Worm (Caenorhabditis elegans) whole organism, L2 larva: ENCODE measurements around the gene clec-117.

Source experiments
- F13H6.1 ChIP-seq: sonication (generic microtip); optimal IDR thresholded peaks from 2 replicates; lab custom pipeline; 2016; ENCODE audit warnings: missing genetic modification characterization, missing compliant biosample characterization
- Y55F3AM.14 ChIP-seq: fragments of 200-800 bp; sonication (Bioruptor generic); optimal IDR thresholded peaks from 2 replicates; lab custom pipeline; 2018; ENCODE audit warnings: mild to moderate bottlenecking, missing genetic modification characterization, missing compliant biosample characterization
- ZK546.5 ChIP-seq: sonication (generic microtip); optimal IDR thresholded peaks from 2 replicates; lab custom pipeline; 2017; ENCODE audit warnings: missing biosample characterization, missing genetic modification characterization
- alr-1 ChIP-seq: fragments of 150-350 bp; optimal IDR thresholded peaks from 2 replicates; lab custom pipeline; 2014; ENCODE audit warnings: missing biosample characterization, missing genetic modification characterization
- aly-2 ChIP-seq: fragments of 150-350 bp; optimal IDR thresholded peaks from 2 replicates; lab custom pipeline; 2014; ENCODE audit warnings: missing biosample characterization, missing genetic modification characterization
- ama-1 ChIP-seq: fragments of 150-350 bp; optimal IDR thresholded peaks from 2 replicates; lab custom pipeline; 2018; ENCODE audit warnings: inconsistent platforms
- ceh-82 ChIP-seq: fragments of 150-350 bp; optimal IDR thresholded peaks from 2 replicates; lab custom pipeline; 2014; ENCODE audit warnings: missing biosample characterization, missing genetic modification characterization
- crh-2 ChIP-seq: sonication (generic microtip); optimal IDR thresholded peaks from 2 replicates; lab custom pipeline; 2017; ENCODE audit warnings: missing biosample characterization, missing genetic modification characterization
- dmd-4 ChIP-seq: sonication (generic microtip); optimal IDR thresholded peaks from 2 replicates; lab custom pipeline; 2017; ENCODE audit warnings: missing biosample characterization, missing genetic modification characterization
- egl-27 ChIP-seq: sonication (generic microtip); optimal IDR thresholded peaks from 3 replicates; lab custom pipeline; 2017; ENCODE audit warnings: missing biosample characterization, missing genetic modification reagents, missing genetic modification characterization
- elt-1 ChIP-seq: fragments of 150-350 bp; optimal IDR thresholded peaks from 2 replicates; lab custom pipeline; 2014; ENCODE audit warnings: missing biosample characterization, missing genetic modification characterization
- elt-3 ChIP-seq: sonication (generic microtip); optimal IDR thresholded peaks from 2 replicates; lab custom pipeline; 2017; ENCODE audit warnings: missing biosample characterization, missing genetic modification characterization
- fos-1 ChIP-seq: fragments of 150-350 bp; optimal IDR thresholded peaks from 2 replicates; lab custom pipeline; 2014; ENCODE audit warnings: missing biosample characterization, missing genetic modification characterization
- lin-13 ChIP-seq: fragments of 150-350 bp; optimal IDR thresholded peaks from 2 replicates; lab custom pipeline; 2014; ENCODE audit warnings: missing biosample characterization, missing genetic modification reagents, missing genetic modification characterization
- lin-39 ChIP-seq: fragments of 150-350 bp; optimal IDR thresholded peaks from 2 replicates; lab custom pipeline; 2014; ENCODE audit warnings: missing biosample characterization, missing genetic modification reagents, missing genetic modification characterization
- lsy-2 ChIP-seq, 2 experiments: fragments of 150-350 bp in 1 of 2; sonication (generic microtip) in 1 of 2; optimal IDR thresholded peaks; 2 replicates each; lab custom pipeline; 2014 to 2017; ENCODE audit warnings: missing biosample characterization in 2 of 2, missing genetic modification characterization in 2 of 2
- mab-5 ChIP-seq: fragments of 150-350 bp; optimal IDR thresholded peaks from 2 replicates; lab custom pipeline; 2014; ENCODE audit warnings: missing biosample characterization, missing genetic modification characterization
- nhr-10 ChIP-seq: sonication (generic microtip); optimal IDR thresholded peaks from 2 replicates; lab custom pipeline; 2017; ENCODE audit warnings: missing biosample characterization, missing genetic modification characterization
- nhr-11 ChIP-seq: fragments of 150-350 bp; optimal IDR thresholded peaks from 2 replicates; lab custom pipeline; 2014; ENCODE audit warnings: missing biosample characterization, missing genetic modification characterization
- nhr-12 ChIP-seq: fragments of 150-350 bp; optimal IDR thresholded peaks from 2 replicates; lab custom pipeline; 2014; ENCODE audit warnings: missing biosample characterization, missing genetic modification characterization
- nhr-129 ChIP-seq: fragments of 150-350 bp; optimal IDR thresholded peaks from 2 replicates; lab custom pipeline; 2014; ENCODE audit warnings: missing biosample characterization, missing genetic modification characterization
- nhr-21 ChIP-seq: fragments of 150-350 bp; optimal IDR thresholded peaks from 2 replicates; lab custom pipeline; 2014; ENCODE audit warnings: missing biosample characterization, missing genetic modification characterization
- nhr-25 ChIP-seq: fragments of 150-350 bp; sonication (generic microtip); optimal IDR thresholded peaks from 3 replicates; lab custom pipeline; 2014; ENCODE audit warnings: missing biosample characterization, missing genetic modification characterization
- nhr-6 ChIP-seq: fragments of 150-350 bp; optimal IDR thresholded peaks from 2 replicates; lab custom pipeline; 2014; ENCODE audit warnings: missing biosample characterization, missing genetic modification characterization
- nhr-77 ChIP-seq: fragments of 150-350 bp; optimal IDR thresholded peaks from 2 replicates; lab custom pipeline; 2014; ENCODE audit warnings: missing biosample characterization, missing genetic modification characterization
- peb-1 ChIP-seq: fragments of 150-350 bp; optimal IDR thresholded peaks from 2 replicates; lab custom pipeline; 2014; ENCODE audit warnings: missing biosample characterization, missing genetic modification characterization
- sem-4 ChIP-seq: fragments of 150-350 bp; optimal IDR thresholded peaks from 2 replicates; lab custom pipeline; 2014; ENCODE audit warnings: missing biosample characterization, missing genetic modification reagents, missing genetic modification characterization
- skn-1 ChIP-seq: sonication (generic microtip); optimal IDR thresholded peaks from 2 replicates; lab custom pipeline; 2017; ENCODE audit warnings: missing biosample characterization, missing genetic modification characterization
- sma-3 ChIP-seq: sonication (generic microtip); optimal IDR thresholded peaks from 2 replicates; lab custom pipeline; 2016; ENCODE audit warnings: missing genetic modification reagents, missing genetic modification characterization, missing compliant biosample characterization
- snpc-4 ChIP-seq: fragments of 150-350 bp; optimal IDR thresholded peaks from 2 replicates; lab custom pipeline; 2014; ENCODE audit warnings: missing biosample characterization, missing genetic modification characterization
- unc-39 ChIP-seq: fragments of 150-350 bp; optimal IDR thresholded peaks from 2 replicates; lab custom pipeline; 2014; ENCODE audit warnings: missing biosample characterization, missing genetic modification characterization
- unc-55 ChIP-seq: fragments of 150-350 bp; sonication (generic microtip); optimal IDR thresholded peaks from 3 replicates; lab custom pipeline; 2014; ENCODE audit warnings: missing biosample characterization, missing genetic modification reagents, missing genetic modification characterization
- unc-62 ChIP-seq: fragments of 150-350 bp; optimal IDR thresholded peaks from 2 replicates; lab custom pipeline; 2014; ENCODE audit warnings: missing biosample characterization, missing genetic modification reagents, missing genetic modification characterization
- zag-1 ChIP-seq: fragments of 150-350 bp; optimal IDR thresholded peaks from 2 replicates; lab custom pipeline; 2014; ENCODE audit warnings: missing biosample characterization, missing genetic modification characterization
- ztf-1 ChIP-seq: fragments of 200-800 bp; sonication (Bioruptor generic); conservative IDR thresholded peaks from 2 replicates; pipeline ENCODE4 v1.3.6; 2022; ENCODE audit warnings: missing genetic modification characterization, missing compliant biosample characterization
- ztf-11 ChIP-seq: sonication (generic microtip); optimal IDR thresholded peaks from 2 replicates; lab custom pipeline; 2017; ENCODE audit warnings: missing biosample characterization, missing genetic modification characterization

Gene clec-117

ce11 chrII:285627-286550 is 10.9 kb downstream of the clec-117 start, which contains the start of gene B0432.10 (continued):
- peak; percentile 58 for TF ChIP-seq nhr-129 (tag; lab: Kevin White, UChicago)
- no peak for TF ChIP-seq dmd-4
- TF ChIP-seq fos-1, result peak; percentile 47
- no peak for TF ChIP-seq ztf-1 (GFP tag; lab: Robert Waterston, UW)
- no peak for TF ChIP-seq Y55F3AM.14 (GFP tag; lab: Kevin White, UChicago)
- TF ChIP-seq ZK546.5 (tag; lab: Kevin White, UChicago), result no peak
- peak; percentile 87 for TF ChIP-seq lin-13 (GFP tag; lab: Kevin White, UChicago)
- peak; percentile 77 for TF ChIP-seq sem-4 (tag; lab: Kevin White, UChicago)
- no peak for TF ChIP-seq unc-39 (tag; lab: Kevin White, UChicago)
- TF ChIP-seq aly-2 (tag; lab: Kevin White, UChicago), result no peak
- peak; percentile 74 for TF ChIP-seq F13H6.1 (tag; lab: Kevin White, UChicago)
- peak; percentile 17 for TF ChIP-seq zag-1 (tag; lab: Kevin White, UChicago)

ce11 chrII:283594-283993 is 13.2 kb downstream of the clec-117 start, which contains the start of gene B0432.9:
Gene B0432.9 (minus strand): TSS chrII:283694.
- no peak for TF ChIP-seq crh-2
- no peak for TF ChIP-seq egl-27 (tag; lab: Kevin White, UChicago)
- no peak for TF ChIP-seq Y55F3AM.14 (GFP tag; lab: Kevin White, UChicago)
- TF ChIP-seq unc-55, result no peak
- TF ChIP-seq nhr-77, result no peak
- TF ChIP-seq lsy-2 (tag; optimal IDR thresholded peaks at IDR 0.05; lab: Kevin White, UChicago), result no peak
- TF ChIP-seq lin-13 (GFP tag; lab: Kevin White, UChicago), result no peak
- TF ChIP-seq ama-1, result no peak
- no peak for TF ChIP-seq ztf-11 (tag; lab: Kevin White, UChicago)
- TF ChIP-seq alr-1, result no peak
- no peak for TF ChIP-seq nhr-21 (tag; lab: Kevin White, UChicago)
- no peak for TF ChIP-seq zag-1 (tag; lab: Kevin White, UChicago)
- TF ChIP-seq unc-62 (GFP tag; lab: Kevin White, UChicago), result no peak
- no peak for TF ChIP-seq aly-2 (tag; lab: Kevin White, UChicago)
- no peak for TF ChIP-seq elt-3 (tag; lab: Kevin White, UChicago)
- no peak for TF ChIP-seq ceh-82
- no peak for TF ChIP-seq elt-1 (tag; lab: Kevin White, UChicago)
- no peak for TF ChIP-seq nhr-12 (tag; lab: Kevin White, UChicago)

- TF ChIP-seq nhr-11 (no peak), nhr-25 (tag; lab: Kevin White, UChicago) (no peak), F13H6.1 (tag; lab: Kevin White, UChicago) (no peak), fos-1 (no peak), egl-27 (tag; lab: Kevin White, UChicago) (no peak), unc-39 (tag; lab: Kevin White, UChicago) (no peak), lin-13 (GFP tag; lab: Kevin White, UChicago) (no peak), lin-39 (tag; lab: Kevin White, UChicago) (no peak), peb-1 (tag; lab: Kevin White, UChicago) (no peak), crh-2 (no peak), nhr-12 (tag; lab: Kevin White, UChicago) (no peak), mab-5 (tag; lab: Kevin White, UChicago) (no peak), dmd-4 (no peak), snpc-4 (tag; lab: Kevin White, UChicago) (no peak), nhr-10 (no peak)
These were observed 14.3 kb downstream of the clec-117 start, which contains the start of gene trul-1 for ce11 chrII:282483-282882. Gene trul-1 (minus strand): TSS chrII:282583.

ce11 chrII:278636-279035 is 18.2 kb downstream of the clec-117 start, which contains the start of gene B0432.8:
Gene B0432.8 (minus strand): TSS chrII:278736.
- TF ChIP-seq elt-1 (tag; lab: Kevin White, UChicago) (no peak), lin-13 (GFP tag; lab: Kevin White, UChicago) (no peak), nhr-6 (tag; lab: Kevin White, UChicago) (no peak), nhr-25 (tag; lab: Kevin White, UChicago) (no peak), zag-1 (tag; lab: Kevin White, UChicago) (no peak), skn-1 (tag; lab: Kevin White, UChicago) (no peak), ZK546.5 (tag; lab: Kevin White, UChicago) (no peak), sma-3 (GFP tag; lab: Kevin White, UChicago) (no peak), lsy-2 (tag; optimal IDR thresholded peaks at IDR 0.05; lab: Kevin White, UChicago) (no peak), nhr-10 (no peak), mab-5 (tag; lab: Kevin White, UChicago) (no peak), sem-4 (tag; lab: Kevin White, UChicago) (no peak)
- TF ChIP-seq, all 48 proteins: peak for 0
